Fruit fly (Drosophila melanogaster) whole organism, embryonic: ENCODE measurements around the gene trus.

Experiments
- B-H1 ChIP-seq: fragments of 200-800 bp; sonication (Bioruptor generic); IDR thresholded peaks from 3 replicates; pipeline ENCODE4 v1.3.6; 2022; ENCODE audit warnings: missing biosample characterization, missing genetic modification characterization
- BEAF-32 ChIP-seq: fragments of 200-800 bp; sonication (Bioruptor generic); optimal IDR thresholded peaks from 3 replicates; lab custom pipeline; 2017; ENCODE audit warnings: missing biosample characterization, missing genetic modification characterization, mild to moderate bottlenecking, moderate library complexity, missing genetic modification reagents
- CG11456 ChIP-seq: fragments of 200-800 bp; sonication (Bioruptor generic); IDR thresholded peaks from 3 replicates; pipeline ENCODE4 v1.3.6; 2022; ENCODE audit warnings: missing biosample characterization, missing genetic modification characterization
- CG11504 ChIP-seq: fragments of 200-800 bp; sonication (Bioruptor generic); optimal IDR thresholded peaks from 3 replicates; lab custom pipeline; 2019; ENCODE audit warnings: missing biosample characterization, mild to moderate bottlenecking, missing genetic modification characterization, moderate library complexity
- CG12236 ChIP-seq: fragments of 200-800 bp; sonication (Bioruptor generic); optimal IDR thresholded peaks from 2 replicates; lab custom pipeline; 2016; ENCODE audit warnings: missing biosample characterization, missing genetic modification characterization
- CG13296 ChIP-seq: fragments of 200-800 bp; sonication (Bioruptor generic); optimal IDR thresholded peaks from 3 replicates; lab custom pipeline; 2018; ENCODE audit warnings: missing biosample characterization, mild to moderate bottlenecking, missing genetic modification characterization
- CG14014 ChIP-seq: fragments of 200-800 bp; sonication (Bioruptor generic); IDR thresholded peaks from 2 replicates; pipeline ENCODE4 v1.3.6; 2022; ENCODE audit warnings: missing biosample characterization, missing genetic modification characterization
- CG14860 ChIP-seq: fragments of 200-800 bp; sonication (Bioruptor generic); IDR thresholded peaks from 3 replicates; pipeline ENCODE4 v1.3.6; 2022; ENCODE audit warnings: missing biosample characterization, missing genetic modification characterization; ENCODE audit not compliant: partially characterized antibody
- CG16813 ChIP-seq: fragments of 200-800 bp; sonication (Bioruptor generic); IDR thresholded peaks from 3 replicates; pipeline ENCODE4 v1.3.6; 2022; ENCODE audit warnings: missing biosample characterization, missing genetic modification characterization; ENCODE audit not compliant: partially characterized antibody
- CG31365 ChIP-seq: fragments of 200-800 bp; sonication (Bioruptor generic); optimal IDR thresholded peaks from 2 replicates; lab custom pipeline; 2018; ENCODE audit warnings: missing biosample characterization, mild to moderate bottlenecking, missing genetic modification characterization
- CG34224 ChIP-seq: fragments of 200-800 bp; sonication (Bioruptor generic); IDR thresholded peaks from 3 replicates; pipeline ENCODE4 v1.3.6; 2022; ENCODE audit warnings: missing biosample characterization, missing genetic modification characterization; ENCODE audit not compliant: partially characterized antibody
- CG4282 ChIP-seq: fragments of 200-800 bp; sonication (Bioruptor generic); optimal IDR thresholded peaks from 2 replicates; lab custom pipeline; 2016; ENCODE audit warnings: missing biosample characterization, missing genetic modification characterization
- CG4328 ChIP-seq: fragments of 200-800 bp; sonication (Bioruptor generic); optimal IDR thresholded peaks from 3 replicates; lab custom pipeline; 2017; ENCODE audit warnings: missing biosample characterization, missing genetic modification reagents, missing genetic modification characterization
- CG4854 ChIP-seq: fragments of 200-800 bp; sonication (Bioruptor generic); optimal IDR thresholded peaks from 2 replicates; lab custom pipeline; 2016; ENCODE audit warnings: missing biosample characterization, missing genetic modification characterization, inconsistent platforms
- CG6254 ChIP-seq: fragments of 200-800 bp; sonication (Bioruptor generic); optimal IDR thresholded peaks from 3 replicates; lab custom pipeline; 2017; ENCODE audit warnings: mild to moderate bottlenecking, missing biosample characterization, missing genetic modification reagents, missing genetic modification characterization
- CG7357 ChIP-seq: fragments of 200-800 bp; sonication (Bioruptor generic); IDR thresholded peaks from 3 replicates; pipeline ENCODE4 v1.3.6; 2022; ENCODE audit warnings: missing biosample characterization, missing genetic modification characterization
- CG7928 ChIP-seq: fragments of 200-800 bp; sonication (Bioruptor generic); optimal IDR thresholded peaks from 2 replicates; lab custom pipeline; 2017; ENCODE audit warnings: missing biosample characterization, mild to moderate bottlenecking, missing genetic modification characterization
- CG7987 ChIP-seq: fragments of 200-800 bp; sonication (Bioruptor generic); optimal IDR thresholded peaks from 2 replicates; lab custom pipeline; 2018; ENCODE audit warnings: missing biosample characterization, mild to moderate bottlenecking, missing genetic modification characterization, moderate library complexity
- D ChIP-seq, 2 experiments: fragments of 200-800 bp in 1 of 2; fragments of >200 bp in 1 of 2; sonication (Bioruptor generic) in 1 of 2; optimal IDR thresholded peaks; 2 replicates in 1 of 2; 3 replicates in 1 of 2; lab custom pipeline; 2017; ENCODE audit warnings: mild to moderate bottlenecking in 1 of 2, missing biosample characterization in 1 of 2, missing genetic modification characterization in 1 of 2, missing genetic modification reagents in 1 of 2
- Dad ChIP-seq: fragments of 200-800 bp; sonication (Bioruptor generic); optimal IDR thresholded peaks from 3 replicates; lab custom pipeline; 2016; ENCODE audit warnings: missing biosample characterization, missing genetic modification characterization
- Dbx ChIP-seq: fragments of 200-800 bp; sonication (Bioruptor generic); IDR thresholded peaks from 3 replicates; pipeline ENCODE4 v1.3.6; 2022; ENCODE audit warnings: missing biosample characterization, missing genetic modification characterization
- Doc2 ChIP-seq: fragments of 200-800 bp; sonication (Bioruptor generic); IDR thresholded peaks from 2 replicates; pipeline ENCODE4 v1.3.6; 2022; ENCODE audit warnings: missing biosample characterization, missing genetic modification characterization
- Drgx ChIP-seq: fragments of 200-800 bp; sonication (Bioruptor generic); IDR thresholded peaks from 2 replicates; pipeline ENCODE4 v1.3.6; 2022; ENCODE audit warnings: missing biosample characterization, missing genetic modification characterization
- ERR ChIP-seq: fragments of 200-800 bp; sonication (Bioruptor generic); optimal IDR thresholded peaks from 2 replicates; lab custom pipeline; 2016; ENCODE audit warnings: missing biosample characterization, missing genetic modification characterization
- Ets97D ChIP-seq: fragments of 200-800 bp; sonication (Bioruptor generic); optimal IDR thresholded peaks from 3 replicates; lab custom pipeline; 2016; ENCODE audit warnings: missing biosample characterization, missing genetic modification characterization
- GATAe ChIP-seq: fragments of 200-800 bp; sonication (Bioruptor generic); conservative IDR thresholded peaks from 2 replicates; pipeline ENCODE4 v1.3.6; 2022; ENCODE audit warnings: missing biosample characterization, missing genetic modification characterization
- Hr39 ChIP-seq: fragments of >200 bp; optimal IDR thresholded peaks from 2 replicates; lab custom pipeline; 2017
- Hsf ChIP-seq: fragments of 200-800 bp; sonication (Bioruptor generic); optimal IDR thresholded peaks from 3 replicates; lab custom pipeline; 2016; ENCODE audit warnings: missing biosample characterization, missing genetic modification characterization
- Jarid2 ChIP-seq: fragments of 200-800 bp; sonication (Bioruptor generic); optimal IDR thresholded peaks from 3 replicates; lab custom pipeline; 2017; ENCODE audit warnings: mild to moderate bottlenecking, missing biosample characterization, missing genetic modification reagents, missing genetic modification characterization
- Max ChIP-seq: fragments of 200-800 bp; sonication (Bioruptor generic); optimal IDR thresholded peaks from 2 replicates; lab custom pipeline; 2016; ENCODE audit warnings: missing biosample characterization, mild to moderate bottlenecking, missing genetic modification characterization
- Oli ChIP-seq: fragments of 200-800 bp; sonication (Bioruptor generic); optimal IDR thresholded peaks from 2 replicates; lab custom pipeline; 2018; ENCODE audit warnings: missing biosample characterization, mild to moderate bottlenecking, missing genetic modification characterization, moderate library complexity
- Rx ChIP-seq: fragments of 200-800 bp; sonication (Bioruptor generic); IDR thresholded peaks from 2 replicates; pipeline ENCODE4 v1.3.6; 2022; ENCODE audit warnings: missing biosample characterization, missing genetic modification characterization
- Sry-β ChIP-seq: fragments of 200-800 bp; sonication (Bioruptor generic); optimal IDR thresholded peaks from 2 replicates; lab custom pipeline; 2018; ENCODE audit warnings: missing biosample characterization, mild to moderate bottlenecking, missing genetic modification characterization, moderate library complexity
- Trl ChIP-seq, 3 experiments: fragments of >200 bp in 2 of 3; fragments of 200-800 bp in 1 of 3; sonication (Bioruptor generic) in 1 of 3; optimal IDR thresholded peaks; 2 replicates in 1 of 3; 3 replicates in 2 of 3; lab custom pipeline; 2016 to 2017; ENCODE audit warnings: missing biosample characterization in 1 of 3, missing genetic modification characterization in 1 of 3
- ab ChIP-seq: fragments of 200-800 bp; sonication (Bioruptor generic); optimal IDR thresholded peaks from 2 replicates; lab custom pipeline; 2016; ENCODE audit warnings: missing biosample characterization, missing genetic modification characterization
- amos ChIP-seq: fragments of 200-800 bp; sonication (Bioruptor generic); IDR thresholded peaks from 2 replicates; pipeline ENCODE4 v1.3.6; 2022; ENCODE audit warnings: missing biosample characterization, missing genetic modification characterization; ENCODE audit not compliant: partially characterized antibody
- ap ChIP-seq: fragments of 200-800 bp; sonication (Bioruptor generic); IDR thresholded peaks from 2 replicates; pipeline ENCODE4 v1.3.6; 2022; ENCODE audit warnings: missing biosample characterization, missing genetic modification characterization
- caup ChIP-seq: fragments of 200-800 bp; sonication (Bioruptor generic); optimal IDR thresholded peaks from 3 replicates; lab custom pipeline; 2017; ENCODE audit warnings: missing biosample characterization, mild to moderate bottlenecking, missing genetic modification characterization, moderate library complexity; ENCODE audit not compliant: severe bottlenecking
- gem ChIP-seq: fragments of 200-800 bp; sonication (Bioruptor generic); optimal IDR thresholded peaks from 2 replicates; lab custom pipeline; 2019; ENCODE audit warnings: missing biosample characterization, mild to moderate bottlenecking, missing genetic modification characterization, moderate library complexity
- grau ChIP-seq: fragments of 200-800 bp; optimal IDR thresholded peaks from 3 replicates; lab custom pipeline; 2019; ENCODE audit warnings: missing biosample characterization, mild to moderate bottlenecking, missing genetic modification characterization, moderate library complexity
- inv ChIP-seq: fragments of 200-800 bp; sonication (Bioruptor generic); IDR thresholded peaks from 2 replicates; pipeline ENCODE4 v1.3.6; 2022; ENCODE audit warnings: missing biosample characterization, missing genetic modification characterization; ENCODE audit not compliant: partially characterized antibody
- nerfin-2 ChIP-seq: fragments of 200-800 bp; sonication (Bioruptor generic); IDR thresholded peaks from 2 replicates; pipeline ENCODE4 v1.3.6; 2022; ENCODE audit warnings: missing biosample characterization, missing genetic modification characterization; ENCODE audit not compliant: partially characterized antibody
- onecut ChIP-seq: fragments of 200-800 bp; sonication (Bioruptor generic); IDR thresholded peaks from 2 replicates; pipeline ENCODE4 v1.3.6; 2022; ENCODE audit warnings: missing biosample characterization, missing genetic modification characterization
- pita ChIP-seq: fragments of 200-800 bp; sonication (Bioruptor generic); optimal IDR thresholded peaks from 2 replicates; lab custom pipeline; 2017; ENCODE audit warnings: missing biosample characterization, mild to moderate bottlenecking, missing genetic modification characterization
- salm ChIP-seq: fragments of 200-800 bp; sonication (Bioruptor generic); optimal IDR thresholded peaks from 2 replicates; lab custom pipeline; 2018; ENCODE audit warnings: missing biosample characterization, mild to moderate bottlenecking, missing genetic modification characterization
- scrt ChIP-seq: fragments of 200-800 bp; sonication (Bioruptor generic); optimal IDR thresholded peaks from 2 replicates; lab custom pipeline; 2018; ENCODE audit warnings: missing biosample characterization, mild to moderate bottlenecking, missing genetic modification characterization, moderate library complexity
- sqz ChIP-seq: fragments of 200-800 bp; sonication (Bioruptor generic); optimal IDR thresholded peaks from 3 replicates; lab custom pipeline; 2018; ENCODE audit warnings: missing biosample characterization, mild to moderate bottlenecking, missing genetic modification characterization
- sr ChIP-seq: fragments of 200-800 bp; sonication (Bioruptor generic); IDR thresholded peaks from 3 replicates; pipeline ENCODE4 v1.3.6; 2022; ENCODE audit warnings: missing biosample characterization, missing genetic modification characterization
- tll ChIP-seq, 2 experiments: fragments of 200-800 bp in 1 of 2; fragments of >200 bp in 1 of 2; sonication (Bioruptor generic) in 1 of 2; optimal IDR thresholded peaks; 2 replicates each; lab custom pipeline; 2017 to 2019; ENCODE audit warnings: missing biosample characterization in 2 of 2, missing genetic modification characterization in 2 of 2, mild to moderate bottlenecking in 1 of 2, moderate library complexity in 1 of 2
- zfh1 ChIP-seq: fragments of 200-800 bp; sonication (Bioruptor generic); IDR thresholded peaks from 3 replicates; pipeline ENCODE4 v1.3.6; 2022; ENCODE audit warnings: missing biosample characterization, missing genetic modification characterization

trus gene

dm6 chr3R:12431030-12431489, 25.3 kb upstream of the trus start, which contains the start of gene Prosalpha2 (continued):
- TF ChIP-seq ab (GFP tag; lab: Kevin White, UChicago) (no peak), D (optimal IDR thresholded peaks at IDR 0.05; lab: Kevin White, UChicago) (no peak), D (GFP tag; optimal IDR thresholded peaks at IDR 0.05; lab: Kevin White, UChicago) (no peak), inv (GFP tag; lab: Robert Waterston, UW) (no peak), sqz (GFP tag; lab: Kevin White, UChicago) (no peak), gem (no peak), CG7357 (GFP tag; lab: Robert Waterston, UW) (peak; percentile 93), onecut (GFP tag; lab: Robert Waterston, UW) (no peak), CG11504 (tag; lab: Kevin White, UChicago) (no peak), CG4328 (no peak), CG7987 (GFP tag; lab: Kevin White, UChicago) (no peak), CG12236 (GFP tag; lab: Kevin White, UChicago) (no peak), nerfin-2 (GFP tag; lab: Robert Waterston, UW) (no peak), GATAe (GFP tag; lab: Robert Waterston, UW) (no peak), CG6254 (GFP tag; lab: Kevin White, UChicago) (no peak), Hsf (GFP tag; lab: Kevin White, UChicago) (peak; percentile 12), caup (GFP tag; lab: Kevin White, UChicago) (no peak), CG7928 (GFP tag; lab: Kevin White, UChicago) (no peak), Sry-β (GFP tag; lab: Kevin White, UChicago) (peak; percentile 19), Oli (tag; lab: Kevin White, UChicago) (no peak), CG4282 (GFP tag; lab: Kevin White, UChicago) (no peak), scrt (no peak), Ets97D (GFP tag; lab: Kevin White, UChicago) (peak; percentile 2), Rx (GFP tag; lab: Robert Waterston, UW) (no peak), sr (GFP tag; lab: Robert Waterston, UW) (no peak), Hr39 (no peak), amos (GFP tag; lab: Robert Waterston, UW) (no peak), Jarid2 (GFP tag; lab: Kevin White, UChicago) (no peak), Trl (optimal IDR thresholded peaks at IDR 0.05; lab: Kevin White, UChicago) (no peak), Trl (GFP tag; optimal IDR thresholded peaks at IDR 0.05; lab: Kevin White, UChicago) (no peak), Doc2 (GFP tag; lab: Robert Waterston, UW) (no peak), grau (tag; lab: Kevin White, UChicago) (peak; percentile 18), tll (GFP tag; optimal IDR thresholded peaks at IDR 0.05; lab: Kevin White, UChicago) (no peak), CG16813 (GFP tag; lab: Robert Waterston, UW) (no peak; the same call in 2 of the 3 replicates), zfh1 (no peak), Max (GFP tag; lab: Kevin White, UChicago) (no peak), CG4854 (GFP tag; lab: Kevin White, UChicago) (no peak), salm (tag; lab: Kevin White, UChicago) (no peak), ap (GFP tag; lab: Robert Waterston, UW) (no peak), Drgx (no peak; the same call in 1 of the 2 replicates), Dad (no peak), CG13296 (GFP tag; lab: Kevin White, UChicago) (no peak), B-H1 (GFP tag; lab: Robert Waterston, UW) (no peak), BEAF-32 (GFP tag; lab: Kevin White, UChicago) (peak; percentile 34), CG34224 (no peak), CG31365 (tag; lab: Kevin White, UChicago) (no peak), Dbx (GFP tag; lab: Robert Waterston, UW) (no peak), ERR (GFP tag; lab: Kevin White, UChicago) (no peak), CG14860 (GFP tag; lab: Robert Waterston, UW) (no peak), CG11456 (GFP tag; lab: Robert Waterston, UW) (no peak), pita (no peak), CG14014 (GFP tag; lab: Robert Waterston, UW) (no peak)
